Worm (Caenorhabditis elegans): ENCODE data around the gene npr-38.

npr-38 gene

DNA sequence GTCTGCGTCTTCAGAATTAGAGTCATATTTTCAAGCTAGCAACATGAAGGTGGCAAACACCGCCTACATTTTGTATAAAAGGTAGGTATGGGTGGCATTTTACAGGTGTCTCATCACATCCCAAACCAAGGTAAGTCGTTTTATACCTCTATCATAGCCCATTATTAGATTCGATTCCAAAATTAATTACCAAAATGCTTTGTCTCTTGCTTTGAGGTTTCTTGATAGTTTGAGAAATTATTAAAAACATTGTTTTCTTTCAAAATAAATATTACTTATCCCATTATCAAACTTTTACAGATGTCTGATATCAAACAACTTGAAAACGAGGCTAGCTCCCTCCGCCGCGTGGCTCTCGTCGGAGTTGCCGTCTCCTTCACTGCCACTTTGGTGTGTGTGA lies 14.6 kb downstream of the npr-38 start, which contains the start of gene col-168:
TSS of gene col-168 (plus strand) at position 301 of the 400 bp plus-strand sequence.
- TF ChIP-seq unc-120 (tag; optimal IDR thresholded peaks at IDR 0.05; ENCODE audit: poor library complexity, severe bottlenecking) (no peak), lsy-2 (tag; optimal IDR thresholded peaks at IDR 0.05) (no peak), mep-1 (tag; optimal IDR thresholded peaks at IDR 0.05) (no peak), ces-1 (GFP tag; optimal IDR thresholded peaks at IDR 0.05) (no peak)

DNA sequence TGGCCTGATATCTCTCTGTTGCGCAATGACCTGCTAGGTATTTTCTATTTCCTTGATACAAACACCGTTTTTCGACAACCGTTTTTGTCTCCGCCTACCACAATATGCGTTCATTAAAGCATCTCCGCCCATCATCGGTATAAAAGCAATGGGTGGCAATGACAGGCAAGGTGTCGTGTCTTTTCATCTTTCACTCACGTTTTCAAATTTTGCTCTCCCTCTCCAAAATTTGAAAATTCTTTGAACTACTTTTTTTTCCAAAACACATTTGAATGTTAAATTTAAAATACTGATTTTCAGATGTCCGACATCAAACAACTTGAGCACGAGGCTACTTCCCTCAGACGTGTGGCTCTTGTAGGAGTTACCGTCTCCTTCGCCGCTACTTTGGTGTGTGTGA lies 17.4 kb downstream of the npr-38 start, which contains the start of gene col-169:
TSS of gene col-169 (plus strand) at position 301 of the 400 bp plus-strand sequence.
- no peak for TF ChIP-seq unc-120 (tag; optimal IDR thresholded peaks at IDR 0.05; ENCODE audit: poor library complexity, severe bottlenecking)
- no peak for TF ChIP-seq sem-2 (GFP tag; optimal IDR thresholded peaks at IDR 0.05)
- no peak for TF ChIP-seq ham-2 (GFP tag; optimal IDR thresholded peaks at IDR 0.05)
- TF ChIP-seq zip-8 (tag; optimal IDR thresholded peaks at IDR 0.05), result peak; percentile 30

DNA sequence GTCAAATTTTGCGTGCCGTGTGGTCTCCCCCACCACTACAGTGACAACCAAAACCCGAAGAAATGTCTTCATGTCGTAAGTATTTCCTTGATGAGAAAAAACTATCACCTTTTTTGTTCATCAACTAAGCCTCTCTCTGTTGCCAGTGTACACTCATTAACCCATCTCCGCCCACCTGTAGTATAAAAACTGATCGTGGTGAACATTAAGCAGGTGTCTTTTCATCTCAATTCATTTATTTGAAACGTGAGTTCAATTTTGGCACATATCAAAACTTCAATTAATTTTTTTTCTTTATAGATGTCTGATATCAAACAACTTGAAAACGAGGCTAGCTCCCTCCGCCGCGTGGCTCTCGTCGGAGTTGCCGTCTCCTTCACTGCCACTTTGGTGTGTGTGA lies 19.9 kb downstream of the npr-38 start, which contains the start of gene col-170:
TSS of gene col-170 (plus strand) at position 301 of the 400 bp plus-strand sequence.
- TF ChIP-seq bed-3 (GFP tag; optimal IDR thresholded peaks at IDR 0.05), result no peak
- TF ChIP-seq unc-39 (tag; optimal IDR thresholded peaks at IDR 0.05), result no peak
- TF ChIP-seq nhr-28 (tag; optimal IDR thresholded peaks at IDR 0.05), result no peak
- no peak for TF ChIP-seq ces-1 (GFP tag; optimal IDR thresholded peaks at IDR 0.05)
- no peak for TF ChIP-seq mab-5 (tag; optimal IDR thresholded peaks at IDR 0.05)
- TF ChIP-seq zip-8 (tag; optimal IDR thresholded peaks at IDR 0.05), result no peak
- no peak for TF ChIP-seq snpc-4 (tag; optimal IDR thresholded peaks at IDR 0.05)
- no peak for TF ChIP-seq ceh-39 (tag; optimal IDR thresholded peaks at IDR 0.05)
- no peak for TF ChIP-seq pha-4 (tag; optimal IDR thresholded peaks at IDR 0.05)
- no peak for TF ChIP-seq nhr-2 (tag; optimal IDR thresholded peaks at IDR 0.05)
- no peak for TF ChIP-seq elt-3 (tag; optimal IDR thresholded peaks at IDR 0.05)
- no peak for TF ChIP-seq ham-2 (GFP tag; optimal IDR thresholded peaks at IDR 0.05)
- no peak for TF ChIP-seq tbx-8 (GFP tag; optimal IDR thresholded peaks at IDR 0.05)
- no peak for TF ChIP-seq nhr-237 (tag; optimal IDR thresholded peaks at IDR 0.05)
- TF ChIP-seq unc-62 (GFP tag; optimal IDR thresholded peaks at IDR 0.05), result no peak
- TF ChIP-seq ztf-11 (tag; optimal IDR thresholded peaks at IDR 0.05), result no peak

DNA sequence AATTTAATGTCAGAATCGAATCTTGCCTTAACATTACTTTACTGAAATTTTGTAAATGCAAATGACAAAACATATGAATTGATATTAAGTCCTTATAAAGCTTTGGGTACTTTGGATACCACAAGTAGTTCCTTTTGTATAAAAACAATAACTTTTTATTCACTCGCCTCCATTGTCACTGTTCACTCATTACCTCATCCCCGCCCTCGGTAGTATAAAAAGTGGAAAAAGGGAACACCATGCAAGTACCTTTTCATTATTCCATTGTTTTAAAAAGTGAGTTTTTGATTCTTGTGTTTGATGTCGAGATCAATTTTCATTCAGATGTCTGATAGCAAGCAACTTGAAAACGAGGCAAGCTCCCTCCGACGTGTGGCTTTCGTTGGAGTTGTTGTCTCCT lies 22.5 kb downstream of the npr-38 start, which contains the start of gene col-171:
TSS of gene col-171 (plus strand) at position 301 of the 400 bp plus-strand sequence.
- TF ChIP-seq unc-39 (tag; optimal IDR thresholded peaks at IDR 0.05), result no peak

DNA sequence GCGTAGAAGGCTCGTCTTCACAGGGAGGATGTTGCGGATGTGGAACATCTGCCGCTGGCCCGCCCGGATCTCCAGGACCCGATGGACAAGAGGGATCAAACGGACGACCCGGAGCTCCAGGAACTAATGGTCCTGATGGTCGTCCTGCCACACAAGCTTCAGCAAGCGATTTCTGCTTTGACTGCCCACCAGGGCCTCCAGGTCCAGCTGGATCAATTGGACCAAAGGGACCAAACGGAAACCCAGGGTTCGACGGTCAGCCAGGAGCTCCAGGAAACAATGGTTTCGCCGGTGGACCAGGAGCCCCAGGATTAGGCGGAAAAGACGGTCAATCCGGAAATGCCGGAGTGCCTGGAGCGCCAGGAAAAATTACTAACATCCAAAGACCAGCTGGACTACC lies 23.1 kb downstream of the npr-38 start:
- no peak for TF ChIP-seq sem-2 (GFP tag; optimal IDR thresholded peaks at IDR 0.05)
- no peak for TF ChIP-seq mls-2 (tag; optimal IDR thresholded peaks at IDR 0.05)
- TF ChIP-seq lsy-2 (tag; optimal IDR thresholded peaks at IDR 0.05), result no peak
- TF ChIP-seq elt-3 (tag; optimal IDR thresholded peaks at IDR 0.05), result no peak
- TF ChIP-seq mab-5 (tag; optimal IDR thresholded peaks at IDR 0.05), result no peak
- no peak for TF ChIP-seq zip-8 (tag; optimal IDR thresholded peaks at IDR 0.05)

DNA sequence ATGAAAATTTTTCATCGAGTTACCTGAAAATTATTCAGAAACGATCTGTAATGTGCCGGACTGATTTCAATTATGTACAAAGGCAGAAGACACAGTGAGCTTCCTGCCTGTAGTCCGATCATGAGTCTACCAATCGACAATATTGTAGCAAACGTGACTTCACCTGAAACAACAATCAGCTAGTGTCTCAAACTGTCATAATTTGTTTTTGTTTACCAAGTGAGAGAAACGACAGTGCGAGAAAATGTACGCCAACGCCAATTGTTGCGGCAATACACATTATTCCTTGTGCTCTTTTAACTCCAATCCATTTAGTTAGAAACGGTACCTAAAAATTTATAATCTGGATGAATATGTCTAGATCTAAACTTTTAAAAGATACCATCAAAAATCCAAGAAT lies 25.8 kb downstream of the npr-38 start:
- TF ChIP-seq elt-1 (tag; optimal IDR thresholded peaks at IDR 0.05; ENCODE audit: borderline replicate concordance, insufficient read depth) (no peak), snpc-4 (tag; optimal IDR thresholded peaks at IDR 0.05) (no peak), nhr-12 (tag; optimal IDR thresholded peaks at IDR 0.05) (no peak), nhr-28 (tag; optimal IDR thresholded peaks at IDR 0.05) (no peak), hlh-1 (tag; optimal IDR thresholded peaks at IDR 0.05) (no peak), nhr-76 (tag; optimal IDR thresholded peaks at IDR 0.05) (no peak), blmp-1 (tag; optimal IDR thresholded peaks at IDR 0.05) (no peak), ceh-83 (GFP tag; optimal IDR thresholded peaks at IDR 0.05) (no peak), ceh-43 (GFP tag; optimal IDR thresholded peaks at IDR 0.05) (no peak), mab-5 (tag; optimal IDR thresholded peaks at IDR 0.05) (no peak)

DNA sequence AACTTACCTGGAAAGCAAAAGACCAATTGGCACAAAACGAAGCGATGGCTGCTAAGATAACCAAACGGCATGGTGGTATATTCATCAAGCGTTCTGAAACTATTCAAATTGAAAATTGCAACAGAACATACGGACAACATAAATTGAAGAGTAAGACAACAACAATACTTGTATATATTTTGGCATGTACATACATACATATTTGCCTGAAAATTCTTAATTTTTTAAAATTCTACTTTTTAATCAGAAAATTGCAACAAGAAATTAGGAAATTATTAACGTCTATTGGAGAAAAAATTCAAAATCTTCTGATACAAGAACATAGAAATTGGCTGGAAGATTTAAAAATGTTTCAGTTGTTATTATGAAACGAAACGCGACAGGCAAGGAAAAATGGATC lies 26.5 kb downstream of the npr-38 start, which contains the start of gene C03B1.13:
TSS of gene C03B1.13 (minus strand) at position 101 of the 400 bp plus-strand sequence.
- no peak for TF ChIP-seq bed-3 (GFP tag; optimal IDR thresholded peaks at IDR 0.05)
- no peak for TF ChIP-seq lin-13 (tag; optimal IDR thresholded peaks at IDR 0.05)
- no peak for TF ChIP-seq lin-32 (GFP tag; optimal IDR thresholded peaks at IDR 0.05)
- no peak for TF ChIP-seq zip-8 (tag; optimal IDR thresholded peaks at IDR 0.05)
- no peak for TF ChIP-seq nhr-237 (tag; optimal IDR thresholded peaks at IDR 0.05)
- TF ChIP-seq sptf-1 (tag; optimal IDR thresholded peaks at IDR 0.05), result no peak
- TF ChIP-seq ceh-83 (GFP tag; optimal IDR thresholded peaks at IDR 0.05), result no peak
- no peak for TF ChIP-seq lsy-2 (tag; optimal IDR thresholded peaks at IDR 0.05)
- TF ChIP-seq unc-120 (tag; optimal IDR thresholded peaks at IDR 0.05; ENCODE audit: poor library complexity, severe bottlenecking), result no peak
- no peak for TF ChIP-seq nhr-12 (tag; optimal IDR thresholded peaks at IDR 0.05)
- TF ChIP-seq blmp-1 (tag; optimal IDR thresholded peaks at IDR 0.05), result no peak
